Fruit fly (Drosophila melanogaster) whole organism, embryonic: Measurements from ENCODE around the gene Rab7.

Source experiments
- Atf3 ChIP-seq: fragments of 200-800 bp; sonication (Bioruptor generic); optimal IDR thresholded peaks from 3 replicates; lab custom pipeline; 2016; ENCODE audit warnings: missing biosample characterization, missing genetic modification characterization
- B-H2 ChIP-seq: fragments of 200-800 bp; sonication (Bioruptor generic); optimal IDR thresholded peaks from 2 replicates; lab custom pipeline; 2018; ENCODE audit warnings: missing biosample characterization, mild to moderate bottlenecking, missing genetic modification characterization
- CG10462 ChIP-seq: fragments of 200-800 bp; sonication (Bioruptor generic); optimal IDR thresholded peaks from 2 replicates; lab custom pipeline; 2016; ENCODE audit warnings: missing biosample characterization, missing genetic modification characterization
- CG10565 ChIP-seq: fragments of 200-800 bp; sonication (Bioruptor generic); optimal IDR thresholded peaks from 3 replicates; lab custom pipeline; 2016; ENCODE audit warnings: missing biosample characterization, mild to moderate bottlenecking, missing genetic modification characterization
- CG11247 ChIP-seq: fragments of 200-800 bp; sonication (Bioruptor generic); IDR thresholded peaks from 2 replicates; pipeline ENCODE4 v1.3.6; 2022; ENCODE audit warnings: missing biosample characterization, missing genetic modification characterization
- CG11723 ChIP-seq: fragments of 200-800 bp; sonication (Bioruptor generic); optimal IDR thresholded peaks from 2 replicates; lab custom pipeline; 2017; ENCODE audit warnings: missing biosample characterization, mild to moderate bottlenecking, missing genetic modification characterization
- CG12299 ChIP-seq: fragments of 200-800 bp; sonication (Bioruptor generic); optimal IDR thresholded peaks from 2 replicates; lab custom pipeline; 2018; ENCODE audit warnings: missing biosample characterization, mild to moderate bottlenecking, missing genetic modification characterization
- CG13894 ChIP-seq: fragments of 200-800 bp; sonication (Bioruptor generic); optimal IDR thresholded peaks from 3 replicates; lab custom pipeline; 2018; ENCODE audit warnings: missing biosample characterization, mild to moderate bottlenecking, missing genetic modification characterization, moderate library complexity
- CG15514 ChIP-seq: fragments of 200-800 bp; sonication (Bioruptor generic); optimal IDR thresholded peaks from 3 replicates; lab custom pipeline; 2017; ENCODE audit warnings: missing biosample characterization, missing genetic modification characterization, mild to moderate bottlenecking, moderate library complexity, missing genetic modification reagents
- CG1603 ChIP-seq: fragments of 200-800 bp; sonication (Bioruptor generic); optimal IDR thresholded peaks from 2 replicates; lab custom pipeline; 2019; ENCODE audit warnings: missing biosample characterization, mild to moderate bottlenecking, missing genetic modification characterization, moderate library complexity
- CG16863 ChIP-seq: fragments of 200-800 bp; sonication (Bioruptor generic); optimal IDR thresholded peaks from 3 replicates; lab custom pipeline; 2016; ENCODE audit warnings: missing biosample characterization, missing genetic modification characterization
- CG2116 ChIP-seq: fragments of 200-800 bp; sonication (Bioruptor generic); optimal IDR thresholded peaks from 3 replicates; lab custom pipeline; 2018; ENCODE audit warnings: missing biosample characterization, mild to moderate bottlenecking, missing genetic modification characterization
- CG3838 ChIP-seq: fragments of 200-800 bp; sonication (Bioruptor generic); optimal IDR thresholded peaks from 3 replicates; lab custom pipeline; 2016; ENCODE audit warnings: missing biosample characterization, missing genetic modification characterization
- CG6654 ChIP-seq: fragments of 200-800 bp; sonication (Bioruptor generic); optimal IDR thresholded peaks from 2 replicates; lab custom pipeline; 2017; ENCODE audit warnings: missing biosample characterization, mild to moderate bottlenecking, missing genetic modification characterization
- CG9609 ChIP-seq: fragments of 200-800 bp; sonication (Bioruptor generic); optimal IDR thresholded peaks from 3 replicates; lab custom pipeline; 2016; ENCODE audit warnings: missing biosample characterization, missing genetic modification characterization
- CoRest ChIP-seq: fragments of 200-800 bp; sonication (Bioruptor generic); optimal IDR thresholded peaks from 3 replicates; lab custom pipeline; 2018; ENCODE audit warnings: missing biosample characterization, mild to moderate bottlenecking, missing genetic modification characterization, moderate library complexity
- D ChIP-seq, 2 experiments: fragments of 200-800 bp in 1 of 2; fragments of >200 bp in 1 of 2; sonication (Bioruptor generic) in 1 of 2; optimal IDR thresholded peaks; 2 replicates in 1 of 2; 3 replicates in 1 of 2; lab custom pipeline; 2017; ENCODE audit warnings: mild to moderate bottlenecking in 1 of 2, missing biosample characterization in 1 of 2, missing genetic modification characterization in 1 of 2, missing genetic modification reagents in 1 of 2
- D19B ChIP-seq: fragments of 200-800 bp; sonication (Bioruptor generic); optimal IDR thresholded peaks from 2 replicates; lab custom pipeline; 2017; ENCODE audit warnings: missing biosample characterization, mild to moderate bottlenecking, missing genetic modification characterization
- Dbx ChIP-seq: fragments of 200-800 bp; sonication (Bioruptor generic); IDR thresholded peaks from 3 replicates; pipeline ENCODE4 v1.3.6; 2022; ENCODE audit warnings: missing biosample characterization, missing genetic modification characterization
- Dp ChIP-seq: fragments of 200-800 bp; sonication (Bioruptor generic); optimal IDR thresholded peaks from 2 replicates; lab custom pipeline; 2018; ENCODE audit warnings: missing biosample characterization, mild to moderate bottlenecking, missing genetic modification characterization, moderate library complexity
- E2f1 ChIP-seq: fragments of 200-800 bp; sonication (Bioruptor generic); IDR thresholded peaks from 2 replicates; pipeline ENCODE4 v1.3.6; 2022; ENCODE audit warnings: missing biosample characterization, missing genetic modification characterization
- Eip74EF ChIP-seq, 2 experiments: fragments of 200-800 bp in 1 of 2; fragments of >200 bp in 1 of 2; sonication (Bioruptor generic) in 1 of 2; optimal IDR thresholded peaks; 2 replicates each; lab custom pipeline; 2017 to 2019; ENCODE audit warnings: missing biosample characterization in 2 of 2, missing genetic modification characterization in 2 of 2, mild to moderate bottlenecking in 1 of 2, moderate library complexity in 1 of 2
- Ets65A ChIP-seq: fragments of 200-800 bp; sonication (Bioruptor generic); peaks from one replicate; lab custom pipeline; 2016; ENCODE audit warnings: missing biosample characterization, missing genetic modification characterization
- Ets97D ChIP-seq: fragments of 200-800 bp; sonication (Bioruptor generic); optimal IDR thresholded peaks from 3 replicates; lab custom pipeline; 2016; ENCODE audit warnings: missing biosample characterization, missing genetic modification characterization
- Lim3 ChIP-seq: fragments of 200-800 bp; sonication (Bioruptor generic); IDR thresholded peaks from 2 replicates; pipeline ENCODE4 v1.3.6; 2022; ENCODE audit warnings: missing biosample characterization, missing genetic modification characterization
- MBD-R2 ChIP-seq: fragments of 200-800 bp; sonication (Bioruptor generic); IDR thresholded peaks from 2 replicates; pipeline ENCODE4 v1.3.6; 2022; ENCODE audit warnings: missing biosample characterization, missing genetic modification characterization
- NK7.1 ChIP-seq: fragments of 200-800 bp; sonication (Bioruptor generic); optimal IDR thresholded peaks from 3 replicates; lab custom pipeline; 2016; ENCODE audit warnings: missing biosample characterization, missing genetic modification characterization
- Poxn ChIP-seq: fragments of 200-800 bp; sonication (Bioruptor generic); IDR thresholded peaks from 2 replicates; pipeline ENCODE4 v1.3.6; 2022; ENCODE audit warnings: missing biosample characterization, missing genetic modification characterization
- Spps ChIP-seq: fragments of 200-800 bp; sonication (Bioruptor generic); optimal IDR thresholded peaks from 2 replicates; lab custom pipeline; 2018; ENCODE audit warnings: missing biosample characterization, mild to moderate bottlenecking, missing genetic modification characterization
- ase ChIP-seq: fragments of 200-800 bp; sonication (Bioruptor generic); IDR thresholded peaks from 3 replicates; pipeline ENCODE4 v1.3.6; 2022; ENCODE audit warnings: missing biosample characterization, missing genetic modification characterization
- caup ChIP-seq: fragments of 200-800 bp; sonication (Bioruptor generic); optimal IDR thresholded peaks from 3 replicates; lab custom pipeline; 2017; ENCODE audit warnings: missing biosample characterization, mild to moderate bottlenecking, missing genetic modification characterization, moderate library complexity; ENCODE audit not compliant: severe bottlenecking
- cwo ChIP-seq: fragments of 200-800 bp; sonication (Bioruptor generic); optimal IDR thresholded peaks from 3 replicates; lab custom pipeline; 2017; ENCODE audit warnings: missing biosample characterization, missing genetic modification characterization, mild to moderate bottlenecking, moderate library complexity, missing genetic modification reagents
- dimm ChIP-seq: fragments of 200-800 bp; sonication (Bioruptor generic); IDR thresholded peaks from 2 replicates; pipeline ENCODE4 v1.3.6; 2022; ENCODE audit warnings: missing biosample characterization, missing genetic modification characterization
- ewg ChIP-seq: fragments of 200-800 bp; sonication (Bioruptor generic); optimal IDR thresholded peaks from 3 replicates; lab custom pipeline; 2017; ENCODE audit warnings: mild to moderate bottlenecking, missing biosample characterization, missing genetic modification reagents, missing genetic modification characterization
- ham ChIP-seq: fragments of 200-800 bp; sonication (Bioruptor generic); IDR thresholded peaks from 2 replicates; pipeline ENCODE4 v1.3.6; 2022; ENCODE audit warnings: missing biosample characterization, missing genetic modification characterization
- hb ChIP-seq: fragments of 200-800 bp; sonication (Bioruptor generic); IDR thresholded peaks from 3 replicates; pipeline ENCODE4 v1.3.6; 2022; ENCODE audit warnings: missing biosample characterization, missing genetic modification characterization; ENCODE audit not compliant: partially characterized antibody
- hbn ChIP-seq: fragments of 200-800 bp; sonication (Bioruptor generic); IDR thresholded peaks from 2 replicates; pipeline ENCODE4 v1.3.6; 2022; ENCODE audit warnings: missing biosample characterization, missing genetic modification characterization; ENCODE audit not compliant: partially characterized antibody
- hkb ChIP-seq, 2 experiments: fragments of 200-800 bp in 1 of 2; fragments of >200 bp in 1 of 2; sonication (Bioruptor generic) in 1 of 2; IDR thresholded peaks in 1 of 2; optimal IDR thresholded peaks in 1 of 2; 2 replicates each; pipeline versions ENCODE4 v1.3.6 to Lab custom; 2017 to 2022; ENCODE audit warnings: missing biosample characterization in 1 of 2, missing genetic modification characterization in 1 of 2
- mirr ChIP-seq: fragments of 200-800 bp; sonication (Bioruptor generic); optimal IDR thresholded peaks from 3 replicates; lab custom pipeline; 2018; ENCODE audit warnings: missing biosample characterization, mild to moderate bottlenecking, missing genetic modification characterization
- oc ChIP-seq: fragments of 200-800 bp; sonication (Bioruptor generic); optimal IDR thresholded peaks from 2 replicates; lab custom pipeline; 2018; ENCODE audit warnings: missing biosample characterization, mild to moderate bottlenecking, missing genetic modification characterization, moderate library complexity
- pfk ChIP-seq: fragments of 200-800 bp; sonication (Bioruptor generic); optimal IDR thresholded peaks from 2 replicates; lab custom pipeline; 2018; ENCODE audit warnings: missing biosample characterization, mild to moderate bottlenecking, missing genetic modification characterization, moderate library complexity
- pho ChIP-seq: fragments of 200-800 bp; sonication (Bioruptor generic); optimal IDR thresholded peaks from 2 replicates; lab custom pipeline; 2016; ENCODE audit warnings: missing biosample characterization, missing genetic modification characterization
- pnt ChIP-seq: fragments of 200-800 bp; sonication (Bioruptor generic); optimal IDR thresholded peaks from 3 replicates; lab custom pipeline; 2016; ENCODE audit warnings: missing biosample characterization, missing genetic modification characterization
- pzg ChIP-seq: fragments of 200-800 bp; sonication (Bioruptor generic); optimal IDR thresholded peaks from 3 replicates; lab custom pipeline; 2018; ENCODE audit warnings: missing biosample characterization, mild to moderate bottlenecking, missing genetic modification characterization, moderate library complexity
- schlank ChIP-seq: fragments of 200-800 bp; sonication (Bioruptor generic); optimal IDR thresholded peaks from 2 replicates; lab custom pipeline; 2018; ENCODE audit warnings: missing biosample characterization, mild to moderate bottlenecking, missing genetic modification characterization
- sim ChIP-seq: fragments of 200-800 bp; sonication (Bioruptor generic); IDR thresholded peaks from 2 replicates; pipeline ENCODE4 v1.3.6; 2022; ENCODE audit warnings: missing biosample characterization, missing genetic modification characterization
- so ChIP-seq: fragments of 200-800 bp; sonication (Bioruptor generic); IDR thresholded peaks from 3 replicates; pipeline ENCODE4 v1.3.6; 2022; ENCODE audit warnings: missing biosample characterization, missing genetic modification characterization
- ssp ChIP-seq: fragments of 200-800 bp; sonication (Bioruptor generic); IDR thresholded peaks from 2 replicates; pipeline ENCODE4 v1.3.6; 2022; ENCODE audit warnings: missing biosample characterization, missing genetic modification characterization
- stc ChIP-seq: fragments of 200-800 bp; sonication (Bioruptor generic); IDR thresholded peaks from 2 replicates; pipeline ENCODE4 v1.3.6; 2022; ENCODE audit warnings: missing biosample characterization, missing genetic modification characterization
- wdn ChIP-seq: fragments of 200-800 bp; sonication (Bioruptor generic); IDR thresholded peaks from 2 replicates; pipeline ENCODE4 v1.3.6; 2022; ENCODE audit warnings: missing biosample characterization, missing genetic modification characterization

The Rab7 gene

dm6 chr3R:23986479-23986930 is 6.3 kb upstream of the Rab7 start, which contains the start of the genes CG13603 and CG5902 (continued):
- TF ChIP-seq CG9609 (GFP tag; lab: Kevin White, UChicago) (peak; percentile 38), ssp (GFP tag; lab: Robert Waterston, UW) (peak; percentile 35; the same call in 1 of the 2 replicates), CG15514 (GFP tag; lab: Kevin White, UChicago) (peak; percentile 73), mirr (GFP tag; lab: Kevin White, UChicago) (no peak), Ets97D (peak; percentile 80), ham (GFP tag; lab: Robert Waterston, UW) (no peak), CG3838 (no peak), NK7.1 (no peak), hbn (GFP tag; lab: Robert Waterston, UW) (peak; percentile 71; the same call in 1 of the 2 replicates), wdn (GFP tag; lab: Robert Waterston, UW) (no peak), oc (tag; lab: Kevin White, UChicago) (peak; percentile 34), hkb (optimal IDR thresholded peaks at IDR 0.05; lab: Kevin White, UChicago) (no peak), hkb (GFP tag; IDR thresholded peaks at IDR 0.05; lab: Robert Waterston, UW) (0 out of 2 replicates have a peak, but pooled peaks have one; percentile 38), CoRest (tag; lab: Kevin White, UChicago) (no peak), pfk (GFP tag; lab: Kevin White, UChicago) (no peak), ewg (GFP tag; lab: Kevin White, UChicago) (peak; percentile 63), D19B (GFP tag; lab: Kevin White, UChicago) (no peak), stc (no peak), CG6654 (GFP tag; lab: Kevin White, UChicago) (no peak), CG2116 (GFP tag; lab: Kevin White, UChicago) (peak; percentile 98), CG11247 (GFP tag; lab: Robert Waterston, UW) (0 out of 2 replicates have a peak, but pooled peaks have one; percentile 22), Dbx (GFP tag; lab: Robert Waterston, UW) (peak; percentile 77), CG10565 (GFP tag; lab: Kevin White, UChicago) (no peak), Spps (tag; lab: Kevin White, UChicago) (peak; percentile 23), CG16863 (peak; percentile 41), schlank (tag; lab: Kevin White, UChicago) (no peak), CG10462 (no peak), so (GFP tag; lab: Robert Waterston, UW) (no peak), CG12299 (tag; lab: Kevin White, UChicago) (peak; percentile 50), CG1603 (tag; lab: Kevin White, UChicago) (peak; percentile 76), B-H2 (GFP tag; lab: Kevin White, UChicago) (no peak), pnt (no peak), sim (GFP tag; lab: Robert Waterston, UW) (no peak), Eip74EF (GFP tag; optimal IDR thresholded peaks at IDR 0.05; lab: Kevin White, UChicago) (no peak), pho (peak; percentile 52), Poxn (GFP tag; lab: Robert Waterston, UW) (no peak), pzg (peak; percentile 86), ase (GFP tag; lab: Robert Waterston, UW) (no peak), dimm (GFP tag; lab: Robert Waterston, UW) (no peak), CG11723 (GFP tag; lab: Kevin White, UChicago) (no peak), cwo (GFP tag; lab: Kevin White, UChicago) (no peak), Lim3 (no peak), Ets65A (peak; percentile 92), caup (GFP tag; lab: Kevin White, UChicago) (no peak), E2f1 (GFP tag; lab: Robert Waterston, UW) (no peak), MBD-R2 (GFP tag; lab: Robert Waterston, UW) (peak; percentile 93), D (optimal IDR thresholded peaks at IDR 0.05; lab: Kevin White, UChicago) (peak; percentile 26), D (GFP tag; optimal IDR thresholded peaks at IDR 0.05; lab: Kevin White, UChicago) (no peak), hb (GFP tag; lab: Robert Waterston, UW) (peak; percentile 77), Dp (GFP tag; lab: Kevin White, UChicago) (peak; percentile 24), CG13894 (tag; lab: Kevin White, UChicago) (no peak), Atf3 (GFP tag; lab: Kevin White, UChicago) (no peak)
